Worm (Caenorhabditis elegans): Measurements from ENCODE around the gene Y102A11A.3.
A peak's percentile ranks its signal among the peaks of the same experiment; 100 is the strongest.
"Not testable (repeated sequence)": the region's sequence is repeated elsewhere in the genome, so short reads cannot be mapped to it uniquely, and the experiment has no call there.

The Y102A11A.3 gene

ce11 chrX:2056875-2057274 lies 37.9 kb downstream of the Y102A11A.3 start:
- TF ChIP-seq egrh-3 (GFP tag; IDR thresholded peaks at IDR 0.05): peak; percentile 90
- TF ChIP-seq Y53F4B.3 (GFP tag; IDR thresholded peaks at IDR 0.05): peak; percentile 61; the same call in 1 of the 2 replicates

- TF ChIP-seq Y95B8A.8 (GFP tag; IDR thresholded peaks at IDR 0.05): peak; percentile 97
- TF ChIP-seq sea-2 (GFP tag; IDR thresholded peaks at IDR 0.05): peak; percentile 56; the same call in 1 of the 2 replicates
- peak; percentile 96 for TF ChIP-seq egl-18 (GFP tag; IDR thresholded peaks at IDR 0.05)
- TF ChIP-seq bed-1 (GFP tag; IDR thresholded peaks at IDR 0.05): peak; percentile 89; the same call in 1 of the 2 replicates
- TF ChIP-seq hsf-1 (GFP tag; IDR thresholded peaks at IDR 0.05): peak; percentile 100
- TF ChIP-seq Y67H2A.10 (GFP tag; conservative IDR thresholded peaks at IDR 0.05): peak; percentile 89
- peak; percentile 96 for TF ChIP-seq pbrm-1 (GFP tag; IDR thresholded peaks at IDR 0.05)
- peak; percentile 98 for TF ChIP-seq D2030.7 (GFP tag; IDR thresholded peaks at IDR 0.05)
- TF ChIP-seq cebp-1 (GFP tag; IDR thresholded peaks at IDR 0.05): peak; percentile 76
- not testable (repeated sequence) for TF ChIP-seq cebp-1 (tag; optimal IDR thresholded peaks at IDR 0.05)
- peak; percentile 61; the same call in 1 of the 2 replicates for TF ChIP-seq mcd-1 (GFP tag; IDR thresholded peaks at IDR 0.05)
- TF ChIP-seq Y79H2A.3 (GFP tag; conservative IDR thresholded peaks at IDR 0.05): peak; percentile 94; the same call in 1 of the 2 replicates
- TF ChIP-seq ceh-100 (GFP tag; IDR thresholded peaks at IDR 0.05): peak; percentile 87
- TF ChIP-seq aptf-3 (GFP tag; IDR thresholded peaks at IDR 0.05): peak; percentile 98
- peak; percentile 93 for TF ChIP-seq let-526 (GFP tag; IDR thresholded peaks at IDR 0.05)
- TF ChIP-seq ztf-25 (GFP tag; IDR thresholded peaks at IDR 0.05): peak; percentile 98; the same call in 1 of the 2 replicates
- TF ChIP-seq Y53F4B.3 (GFP tag; IDR thresholded peaks at IDR 0.05): peak; percentile 97
- peak; percentile 2; the same call in 1 of the 2 replicates for TF ChIP-seq hmg-20 (GFP tag; IDR thresholded peaks at IDR 0.05)
- TF ChIP-seq Y56A3A.18 (GFP tag; IDR thresholded peaks at IDR 0.05): peak; percentile 91; the same call in 1 of the 2 replicates
- peak; percentile 72 for TF ChIP-seq attf-3 (GFP tag; conservative IDR thresholded peaks at IDR 0.05)
- TF ChIP-seq rcor-1 (GFP tag; IDR thresholded peaks at IDR 0.05): peak; percentile 98
- peak; percentile 42; the same call in 1 of the 2 replicates for TF ChIP-seq C17E4.6 (GFP tag; IDR thresholded peaks at IDR 0.05)
- TF ChIP-seq F39B2.1 (GFP tag; IDR thresholded peaks at IDR 0.05): peak; percentile 94
- peak; percentile 96 for TF ChIP-seq ceh-40 (GFP tag; IDR thresholded peaks at IDR 0.05)
- TF ChIP-seq B0019.2 (GFP tag; conservative IDR thresholded peaks at IDR 0.05): peak; percentile 93
- peak; percentile 96 for TF ChIP-seq nfyb-1 (GFP tag; IDR thresholded peaks at IDR 0.05)
- TF ChIP-seq F33H1.4 (GFP tag; IDR thresholded peaks at IDR 0.05): peak; percentile 62
- TF ChIP-seq ekl-4 (GFP tag; IDR thresholded peaks at IDR 0.05): peak; percentile 98
- TF ChIP-seq nhr-120 (GFP tag; IDR thresholded peaks at IDR 0.05): peak; percentile 87; the same call in 1 of the 2 replicates
- TF ChIP-seq ztf-6 (GFP tag; IDR thresholded peaks at IDR 0.05): peak; percentile 92
- peak; percentile 95 for TF ChIP-seq madf-3 (GFP tag; IDR thresholded peaks at IDR 0.05)
- peak; percentile 98; the same call in 1 of the 2 replicates for TF ChIP-seq ceh-58 (GFP tag; IDR thresholded peaks at IDR 0.05)
- peak; percentile 96 for TF ChIP-seq egrh-3 (GFP tag; IDR thresholded peaks at IDR 0.05)
- TF ChIP-seq nfya-2 (GFP tag; IDR thresholded peaks at IDR 0.05): peak; percentile 88
- peak; percentile 100 for TF ChIP-seq dox-1 (GFP tag; IDR thresholded peaks at IDR 0.05)
- peak; percentile 77 for TF ChIP-seq ceh-91 (GFP tag; IDR thresholded peaks at IDR 0.05)
- peak; percentile 91 for TF ChIP-seq madf-6 (GFP tag; IDR thresholded peaks at IDR 0.05)
- peak; percentile 97 for TF ChIP-seq egl-44 (GFP tag; IDR thresholded peaks at IDR 0.05)
- TF ChIP-seq K11D2.4 (GFP tag; IDR thresholded peaks at IDR 0.05): peak; percentile 54; the same call in 1 of the 2 replicates
- peak; percentile 92 for TF ChIP-seq attf-6 (GFP tag; IDR thresholded peaks at IDR 0.05)
- TF ChIP-seq aptf-2 (GFP tag; conservative IDR thresholded peaks at IDR 0.05): peak; percentile 83
- 0 out of 2 replicates have a peak, but pooled peaks have one; percentile 8 for TF ChIP-seq madf-8 (GFP tag; conservative IDR thresholded peaks at IDR 0.05)
- peak; percentile 88 for TF ChIP-seq ztf-28 (GFP tag; IDR thresholded peaks at IDR 0.05)
- 0 out of 2 replicates have a peak, but pooled peaks have one; percentile 57 for TF ChIP-seq bed-2 (GFP tag; IDR thresholded peaks at IDR 0.05)
Observed at ce11 chrX:2057828-2058418, 39.0 kb downstream of the Y102A11A.3 start.
